Fruit fly (Drosophila melanogaster): ENCODE measurements around the gene CG32832.

Gene CG32832

DNA sequence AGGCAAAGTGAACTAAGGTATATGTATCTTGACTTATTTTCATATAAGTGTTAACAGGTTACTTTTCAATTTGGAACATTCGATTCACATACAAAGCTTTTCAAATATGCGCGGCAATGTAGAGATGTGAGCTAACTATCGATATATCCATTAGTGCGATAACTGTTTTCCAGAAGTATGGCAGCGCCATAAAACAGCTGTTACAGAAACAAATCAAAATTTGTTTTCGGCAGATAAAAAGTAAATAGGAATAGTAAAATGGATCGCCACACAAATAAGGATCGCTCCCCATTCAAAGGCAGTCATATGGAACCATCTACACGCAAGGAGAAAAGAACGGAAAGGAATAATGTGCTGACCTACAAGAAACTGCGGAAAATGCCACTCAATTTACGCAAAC is at the start of gene CG32832, which contains the start of the genes CG31743 and CG34313:
CG32832 (minus strand) TSS at position 3 of the 400 bp plus-strand sequence.
CG31743 (plus strand) TSS at position 230 of the 400 bp plus-strand sequence.
CG34313 (plus strand) TSS at position 230 of the 400 bp plus-strand sequence.
- TF ChIP-seq lola (GFP tag; optimal IDR thresholded peaks at IDR 0.05) (no peak), N (GFP tag; optimal IDR thresholded peaks at IDR 0.05) (no peak), Jra (GFP tag; optimal IDR thresholded peaks at IDR 0.05) (no peak), dmrt93B (GFP tag; optimal IDR thresholded peaks at IDR 0.05) (no peak)

DNA sequence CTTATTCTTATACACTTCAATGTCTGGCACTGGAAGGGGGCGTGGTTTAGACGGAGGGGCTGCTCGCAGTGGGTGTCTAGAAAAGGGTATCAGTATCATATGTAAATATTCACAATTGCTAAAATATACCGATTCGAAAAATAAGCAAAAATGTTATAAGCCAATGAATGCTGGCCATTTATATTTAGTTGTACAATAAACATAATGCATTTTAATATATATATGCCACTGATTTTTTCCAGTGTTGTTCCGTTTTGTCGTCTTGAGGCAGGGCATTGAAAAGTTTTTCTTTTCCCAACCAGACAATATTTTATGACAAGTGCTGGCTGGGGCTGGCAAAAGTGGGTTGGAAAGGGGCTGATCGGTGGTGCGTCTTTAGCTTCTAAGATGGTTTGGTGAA is 42.7 kb upstream of the CG32832 start:
- TF ChIP-seq Hr83 (GFP tag; optimal IDR thresholded peaks at IDR 0.05; ENCODE audit: poor library complexity, severe bottlenecking) = no peak
- TF ChIP-seq Jra (GFP tag; optimal IDR thresholded peaks at IDR 0.05) = no peak
- no peak for TF ChIP-seq ey (GFP tag; optimal IDR thresholded peaks at IDR 0.05)
- TF ChIP-seq Hr78 (GFP tag; optimal IDR thresholded peaks at IDR 0.05) = no peak
- TF ChIP-seq jim (GFP tag; optimal IDR thresholded peaks at IDR 0.05) = no peak
- no peak for TF ChIP-seq lola (GFP tag; optimal IDR thresholded peaks at IDR 0.05)
- no peak for TF ChIP-seq sage (GFP tag; optimal IDR thresholded peaks at IDR 0.05)
- no peak for TF ChIP-seq psq (GFP tag; optimal IDR thresholded peaks at IDR 0.05)
- TF ChIP-seq N (GFP tag; optimal IDR thresholded peaks at IDR 0.05) = no peak
- no peak for TF ChIP-seq Sp1 (GFP tag; optimal IDR thresholded peaks at IDR 0.05)
- TF ChIP-seq h (GFP tag; optimal IDR thresholded peaks at IDR 0.05) = no peak
- no peak for TF ChIP-seq CrebA (GFP tag; optimal IDR thresholded peaks at IDR 0.05; ENCODE audit: borderline replicate concordance)
- no peak for TF ChIP-seq Myc (optimal IDR thresholded peaks at IDR 0.05)

DNA sequence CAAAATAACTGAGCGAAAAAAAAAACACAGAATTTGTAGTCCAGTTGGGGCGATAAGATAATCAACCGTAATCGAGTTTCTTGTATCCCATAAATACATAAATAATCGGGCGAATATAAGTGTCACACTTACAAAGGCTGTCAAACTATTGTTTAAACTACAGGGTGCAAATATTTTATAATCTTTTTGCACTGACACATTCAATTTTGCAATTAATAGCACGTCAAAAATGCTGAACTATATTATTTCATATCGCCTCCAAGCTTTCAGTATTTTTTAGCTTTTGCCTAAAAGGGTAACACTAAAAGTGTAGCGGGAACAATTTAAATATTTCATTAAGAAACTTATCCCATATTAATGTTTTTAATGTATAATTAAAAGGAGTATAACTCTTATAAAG is 31.1 kb upstream of the CG32832 start, which contains the start of gene ApepP:
ApepP (minus strand) TSS at position 242 of the 400 bp plus-strand sequence.
- no peak for TF ChIP-seq woc (GFP tag; optimal IDR thresholded peaks at IDR 0.05)
- peak; percentile 32 for TF ChIP-seq Hr83 (GFP tag; optimal IDR thresholded peaks at IDR 0.05; ENCODE audit: poor library complexity, severe bottlenecking)
- no peak for TF ChIP-seq Vsx2 (GFP tag; optimal IDR thresholded peaks at IDR 0.05; ENCODE audit: partially characterized antibody)
- TF ChIP-seq N (GFP tag; optimal IDR thresholded peaks at IDR 0.05) = no peak
- no peak for TF ChIP-seq brk (GFP tag; optimal IDR thresholded peaks at IDR 0.05)

DNA sequence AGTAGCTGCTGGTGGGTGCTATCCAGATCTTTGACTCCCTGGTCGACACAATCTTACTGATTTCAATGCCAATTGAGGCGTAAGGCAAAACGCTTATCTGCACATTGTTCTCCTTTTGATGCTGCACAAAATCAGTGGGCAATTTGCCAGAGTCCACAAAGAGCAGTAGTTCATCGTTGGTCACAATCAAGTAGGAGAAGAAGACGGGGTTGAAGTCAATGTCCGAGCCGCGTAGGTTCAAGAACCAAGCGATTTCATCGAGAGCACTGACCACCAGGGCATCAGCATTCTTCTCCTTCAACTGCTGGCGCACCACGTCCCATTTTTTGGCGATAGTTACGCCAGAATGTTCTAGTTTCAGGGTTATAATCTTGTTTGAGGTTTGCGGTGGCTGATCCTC is 30.2 kb upstream of the CG32832 start:
- TF ChIP-seq CG32264 (GFP tag; optimal IDR thresholded peaks at IDR 0.05) = no peak

DNA sequence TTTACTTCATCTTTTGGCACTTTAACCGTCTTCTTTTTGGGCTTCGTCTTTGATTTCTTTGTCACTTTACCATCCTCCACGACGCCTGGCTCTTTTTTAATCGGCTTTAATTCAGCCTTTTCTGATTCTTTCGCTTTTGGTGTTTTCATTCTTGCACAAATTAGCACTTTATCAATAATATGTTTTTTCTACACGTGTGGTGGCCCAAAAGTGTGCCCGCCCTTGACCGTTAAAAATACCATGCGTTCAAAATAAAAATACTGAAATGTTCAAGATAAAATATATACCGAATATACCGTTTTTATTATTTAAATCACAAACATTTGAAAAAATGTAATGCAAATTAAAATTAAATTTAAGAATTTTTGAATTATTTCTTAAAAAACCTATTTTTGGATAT is 22.9 kb upstream of the CG32832 start, which contains the start of gene CG12288:
CG12288 (minus strand) TSS at position 216 of the 400 bp plus-strand sequence.
- TF ChIP-seq Mio (GFP tag; optimal IDR thresholded peaks at IDR 0.05) (no peak), foxo (GFP tag; optimal IDR thresholded peaks at IDR 0.05) (no peak), rgr (GFP tag; optimal IDR thresholded peaks at IDR 0.05) (no peak), GATAd (GFP tag; optimal IDR thresholded peaks at IDR 0.05) (no peak), dmrt93B (GFP tag; optimal IDR thresholded peaks at IDR 0.05) (no peak), psq (GFP tag; optimal IDR thresholded peaks at IDR 0.05) (no peak), brk (GFP tag; optimal IDR thresholded peaks at IDR 0.05) (no peak), Dfd (GFP tag; optimal IDR thresholded peaks at IDR 0.05) (no peak), jim (GFP tag; optimal IDR thresholded peaks at IDR 0.05) (no peak), N (GFP tag; optimal IDR thresholded peaks at IDR 0.05) (no peak), Myc (optimal IDR thresholded peaks at IDR 0.05) (no peak), Jra (GFP tag; optimal IDR thresholded peaks at IDR 0.05) (no peak), Hr83 (GFP tag; optimal IDR thresholded peaks at IDR 0.05; ENCODE audit: poor library complexity, severe bottlenecking) (no peak)

DNA sequence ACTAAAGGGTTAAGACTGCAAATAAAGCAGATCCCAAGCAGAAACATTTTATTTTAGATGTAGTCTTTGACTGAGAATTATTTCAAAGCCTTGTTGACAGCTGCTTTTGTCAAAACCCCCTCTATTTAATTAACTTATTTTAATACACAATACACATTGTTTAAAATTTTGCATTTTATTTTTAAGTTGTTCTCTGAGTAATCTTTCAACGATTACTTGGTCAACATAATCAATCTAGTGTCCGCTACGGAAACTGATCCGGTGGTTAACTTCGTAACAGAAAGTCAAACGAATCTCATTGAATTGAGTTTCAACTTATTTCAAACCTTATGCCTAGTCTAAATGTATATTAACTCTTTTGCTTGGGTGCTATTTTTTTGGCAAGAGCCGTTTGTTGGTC is 21.3 kb upstream of the CG32832 start, which contains the start of gene CG31805:
CG31805 (minus strand) TSS at position 101 of the 400 bp plus-strand sequence.
- TF ChIP-seq dl (GFP tag; optimal IDR thresholded peaks at IDR 0.05; ENCODE audit: insufficient read depth in 1 of 2, partially characterized antibody in 2 of 2) (no peak), fru (GFP tag; optimal IDR thresholded peaks at IDR 0.05) (no peak), Abd-B (GFP tag; optimal IDR thresholded peaks at IDR 0.05) (no peak), CG9705 (GFP tag; optimal IDR thresholded peaks at IDR 0.05) (no peak), Hnf4 (GFP tag; optimal IDR thresholded peaks at IDR 0.05) (no peak), h (GFP tag; optimal IDR thresholded peaks at IDR 0.05) (no peak), Hr83 (GFP tag; optimal IDR thresholded peaks at IDR 0.05; ENCODE audit: poor library complexity, severe bottlenecking) (no peak), Sp1 (GFP tag; optimal IDR thresholded peaks at IDR 0.05) (no peak), GATAd (GFP tag; optimal IDR thresholded peaks at IDR 0.05) (no peak)
